Worm (Caenorhabditis elegans) whole organism, L1 larva: ENCODE results near the gene F01G10.10.

Experiments used
- ama-1 ChIP-seq: fragments of 150-350 bp; optimal IDR thresholded peaks from 2 replicates; lab custom pipeline; 2014
- ceh-8 ChIP-seq: fragments of 200-800 bp; sonication (Bioruptor generic); optimal IDR thresholded peaks from 2 replicates; lab custom pipeline; 2018; ENCODE audit warnings: mild to moderate bottlenecking, missing genetic modification characterization, moderate library complexity, missing compliant biosample characterization
- mep-1 ChIP-seq: fragments of 150-350 bp; optimal IDR thresholded peaks from 2 replicates; lab custom pipeline; 2014; ENCODE audit warnings: missing biosample characterization, missing genetic modification characterization
- nhr-12 ChIP-seq: sonication (generic microtip); optimal IDR thresholded peaks from 2 replicates; lab custom pipeline; 2017; ENCODE audit warnings: missing biosample characterization, missing genetic modification characterization
- nhr-28 ChIP-seq: fragments of 150-350 bp; optimal IDR thresholded peaks from 2 replicates; lab custom pipeline; 2014; ENCODE audit warnings: missing biosample characterization, missing genetic modification characterization
- nhr-76 ChIP-seq: sonication (generic microtip); optimal IDR thresholded peaks from 2 replicates; lab custom pipeline; 2017; ENCODE audit warnings: missing biosample characterization, missing genetic modification characterization
- snpc-4 ChIP-seq: fragments of 150-350 bp; optimal IDR thresholded peaks from 2 replicates; lab custom pipeline; 2014; ENCODE audit warnings: missing biosample characterization, missing genetic modification characterization
- sptf-1 ChIP-seq: fragments of 150-350 bp; optimal IDR thresholded peaks from 2 replicates; lab custom pipeline; 2014; ENCODE audit warnings: missing biosample characterization, missing genetic modification characterization

- TF ChIP-seq nhr-12 (tag; lab: Kevin White, UChicago) (no peak), sptf-1 (tag; lab: Kevin White, UChicago) (no peak), ceh-8 (GFP tag; lab: Kevin White, UChicago) (no peak), nhr-76 (tag; lab: Kevin White, UChicago) (no peak), snpc-4 (no peak), nhr-28 (no peak), ama-1 (no peak), mep-1 (no peak)
Measured at ce11 chrIV:10239045-10239444, 6.9 kb upstream of the F01G10.10 start, which contains the start of gene ech-8.
